In genomic region chrII:506069-506468, ce11 we compare ENCODE assay signal across 4 worm cellular contexts.
TF ChIP-seq lines count a peak whose summit lies in the region.

No protein-coding gene starts in this region.

TF ChIP-seq in whole organism, L2 larva, 48 proteins besides CTCF, POLR2A, EP300 and RAD21 (continues in another document):
- no peak for TF ChIP-seq ceh-16 (tag; optimal IDR thresholded peaks at IDR 0.05; lab: Kevin White, UChicago)
- no peak for TF ChIP-seq elt-3 (tag; optimal IDR thresholded peaks at IDR 0.05; lab: Kevin White, UChicago)
- no peak for TF ChIP-seq dmd-4 (tag; optimal IDR thresholded peaks at IDR 0.05; lab: Kevin White, UChicago)
- TF ChIP-seq mdl-1 (tag; optimal IDR thresholded peaks at IDR 0.05; lab: Kevin White, UChicago) = no peak
- no peak for TF ChIP-seq Y55F3AM.14 (GFP tag; optimal IDR thresholded peaks at IDR 0.05; lab: Kevin White, UChicago)
- peak; percentile 63 to 81 for TF ChIP-seq lsy-2 (tag; optimal IDR thresholded peaks at IDR 0.05; lab: Kevin White, UChicago)
- TF ChIP-seq lin-11 (tag; optimal IDR thresholded peaks at IDR 0.05; lab: Kevin White, UChicago) = no peak
- peak; percentile 42 for TF ChIP-seq sma-3 (GFP tag; optimal IDR thresholded peaks at IDR 0.05; lab: Kevin White, UChicago)
- TF ChIP-seq ztf-1 (GFP tag; conservative IDR thresholded peaks at IDR 0.05; lab: Robert Waterston, UW) = no peak
- TF ChIP-seq nhr-23 (tag; optimal IDR thresholded peaks at IDR 0.05; lab: Kevin White, UChicago) = no peak
- no peak for TF ChIP-seq nhr-12 (tag; optimal IDR thresholded peaks at IDR 0.05; lab: Kevin White, UChicago)
- TF ChIP-seq ZK546.5 (tag; optimal IDR thresholded peaks at IDR 0.05; lab: Kevin White, UChicago) = no peak
- TF ChIP-seq R02D3.7 (tag; optimal IDR thresholded peaks at IDR 0.05; lab: Kevin White, UChicago) = no peak
- TF ChIP-seq zag-1 (tag; optimal IDR thresholded peaks at IDR 0.05; lab: Kevin White, UChicago) = no peak
- TF ChIP-seq mab-5 (tag; optimal IDR thresholded peaks at IDR 0.05; lab: Kevin White, UChicago) = peak; percentile 17
- TF ChIP-seq lin-13 (GFP tag; optimal IDR thresholded peaks at IDR 0.05; lab: Kevin White, UChicago) = peak; percentile 46
- no peak for TF ChIP-seq egl-27 (tag; optimal IDR thresholded peaks at IDR 0.05; lab: Kevin White, UChicago)
- peak; percentile 5 for TF ChIP-seq nhr-6 (tag; optimal IDR thresholded peaks at IDR 0.05; lab: Kevin White, UChicago)
- peak; percentile 68 for TF ChIP-seq unc-55 (GFP tag; optimal IDR thresholded peaks at IDR 0.05; lab: Kevin White, UChicago)
- TF ChIP-seq snpc-4 (tag; optimal IDR thresholded peaks at IDR 0.05; lab: Kevin White, UChicago) = no peak
- TF ChIP-seq F13H6.1 (tag; optimal IDR thresholded peaks at IDR 0.05; lab: Kevin White, UChicago) = peak; percentile 39
- no peak for TF ChIP-seq alr-1 (tag; optimal IDR thresholded peaks at IDR 0.05; lab: Kevin White, UChicago)
- TF ChIP-seq skn-1 (tag; optimal IDR thresholded peaks at IDR 0.05; lab: Kevin White, UChicago) = no peak
- TF ChIP-seq nhr-25 (tag; optimal IDR thresholded peaks at IDR 0.05; lab: Kevin White, UChicago) = no peak

TF ChIP-seq in whole organism, L4 larva, 104 proteins besides CTCF, POLR2A, EP300 and RAD21:
- TF ChIP-seq daf-12 (tag; optimal IDR thresholded peaks at IDR 0.05; lab: Kevin White, UChicago) = no peak
- no peak for TF ChIP-seq zip-2 (tag; optimal IDR thresholded peaks at IDR 0.05; lab: Kevin White, UChicago)
- peak in 1 of 2 experiments; percentile 96 for TF ChIP-seq unc-62 (GFP tag; optimal IDR thresholded peaks at IDR 0.05 in 1 of 2; lab: Kevin White, UChicago)
- no peak for TF ChIP-seq unc-62 (tag; optimal IDR thresholded peaks at IDR 0.05; lab: Kevin White, UChicago)
- peak; percentile 78 for TF ChIP-seq lin-38 (GFP tag; IDR thresholded peaks at IDR 0.05; lab: Robert Waterston, UW)
- peak; percentile 66 for TF ChIP-seq hlh-30 (tag; optimal IDR thresholded peaks at IDR 0.05; lab: Kevin White, UChicago; ENCODE audit: insufficient read depth)
- peak; percentile 61 for TF ChIP-seq aha-1 (tag; lab: Kevin White, UChicago)
- peak; percentile 48 for TF ChIP-seq dpl-1 (GFP tag; optimal IDR thresholded peaks at IDR 0.05; lab: Kevin White, UChicago)
- peak; percentile 25 for TF ChIP-seq rbr-2 (tag; optimal IDR thresholded peaks at IDR 0.05; lab: Kevin White, UChicago)
- peak; percentile 63 for TF ChIP-seq hmg-1.1 (GFP tag; IDR thresholded peaks at IDR 0.05; lab: Robert Waterston, UW)
- peak; percentile 56; the same call in 1 of the 2 replicates for TF ChIP-seq T26A8.4 (GFP tag; IDR thresholded peaks at IDR 0.05; lab: Robert Waterston, UW)

TF ChIP-seq in whole organism, late embryonic, 69 proteins besides CTCF, POLR2A, EP300 and RAD21:
- TF ChIP-seq unc-42 (tag; optimal IDR thresholded peaks at IDR 0.05; lab: Kevin White, UChicago) (peak; percentile 46), pax-1 (tag; optimal IDR thresholded peaks at IDR 0.05; lab: Kevin White, UChicago) (peak; percentile 22), ceh-31 (tag; optimal IDR thresholded peaks at IDR 0.05; lab: Kevin White, UChicago) (peak; percentile 25), hlh-6 (tag; optimal IDR thresholded peaks at IDR 0.05; lab: Kevin White, UChicago) (no peak), nfya-1 (tag; optimal IDR thresholded peaks at IDR 0.05; lab: Kevin White, UChicago) (peak; percentile 36), elt-2 (tag; optimal IDR thresholded peaks at IDR 0.05; lab: Kevin White, UChicago) (peak; percentile 5), F13H6.1 (tag; optimal IDR thresholded peaks at IDR 0.05; lab: Kevin White, UChicago) (no peak)
TF ChIP-seq in whole organism, late embryonic: peak in this region for 5.

TF ChIP-seq in whole organism, mixed stage, embryonic, 35 proteins besides CTCF, POLR2A, EP300 and RAD21:
- TF ChIP-seq flh-1 (GFP tag; optimal IDR thresholded peaks at IDR 0.05; lab: Kevin White, UChicago) = no peak
- TF ChIP-seq sptf-1 (tag; optimal IDR thresholded peaks at IDR 0.05; lab: Kevin White, UChicago) = peak; percentile 20
- TF ChIP-seq drap-1 (GFP tag; optimal IDR thresholded peaks at IDR 0.05; lab: Kevin White, UChicago) = no peak
- peak; percentile 46 for TF ChIP-seq mep-1 (tag; optimal IDR thresholded peaks at IDR 0.05; lab: Kevin White, UChicago)
- peak; percentile 11 for TF ChIP-seq pha-4 (tag; optimal IDR thresholded peaks at IDR 0.05; lab: Kevin White, UChicago)
- no peak for TF ChIP-seq nhr-76 (tag; optimal IDR thresholded peaks at IDR 0.05; lab: Kevin White, UChicago)
- peak; percentile 31 for TF ChIP-seq lin-13 (tag; optimal IDR thresholded peaks at IDR 0.05; lab: Kevin White, UChicago)
- no peak for TF ChIP-seq elt-3 (tag; optimal IDR thresholded peaks at IDR 0.05; lab: Kevin White, UChicago)
- TF ChIP-seq tbx-8 (GFP tag; optimal IDR thresholded peaks at IDR 0.05; lab: Kevin White, UChicago) = no peak
- peak; percentile 8 for TF ChIP-seq zip-8 (tag; optimal IDR thresholded peaks at IDR 0.05; lab: Kevin White, UChicago)
- no peak for TF ChIP-seq blmp-1 (tag; optimal IDR thresholded peaks at IDR 0.05; lab: Kevin White, UChicago)
- no peak for TF ChIP-seq nhr-28 (tag; optimal IDR thresholded peaks at IDR 0.05; lab: Kevin White, UChicago)
- TF ChIP-seq cnd-1 (tag; optimal IDR thresholded peaks at IDR 0.05; lab: Kevin White, UChicago) = peak; percentile 39
- TF ChIP-seq elt-1 (tag; optimal IDR thresholded peaks at IDR 0.05; lab: Kevin White, UChicago; ENCODE audit: borderline replicate concordance, insufficient read depth) = no peak
- TF ChIP-seq ceh-43 (GFP tag; optimal IDR thresholded peaks at IDR 0.05; lab: Kevin White, UChicago) = peak; percentile 30
- peak; percentile 45 for TF ChIP-seq ces-1 (GFP tag; optimal IDR thresholded peaks at IDR 0.05; lab: Kevin White, UChicago)
- TF ChIP-seq nhr-12 (tag; optimal IDR thresholded peaks at IDR 0.05; lab: Kevin White, UChicago) = no peak
- TF ChIP-seq unc-120 (tag; optimal IDR thresholded peaks at IDR 0.05; lab: Kevin White, UChicago; ENCODE audit: poor library complexity, severe bottlenecking) = no peak
- no peak for TF ChIP-seq mls-2 (tag; optimal IDR thresholded peaks at IDR 0.05; lab: Kevin White, UChicago)
- TF ChIP-seq lsy-2 (tag; optimal IDR thresholded peaks at IDR 0.05; lab: Kevin White, UChicago) = peak; percentile 19
